Worm (Caenorhabditis elegans): ENCODE measurements around the gene cyp-33C3.

DNA sequence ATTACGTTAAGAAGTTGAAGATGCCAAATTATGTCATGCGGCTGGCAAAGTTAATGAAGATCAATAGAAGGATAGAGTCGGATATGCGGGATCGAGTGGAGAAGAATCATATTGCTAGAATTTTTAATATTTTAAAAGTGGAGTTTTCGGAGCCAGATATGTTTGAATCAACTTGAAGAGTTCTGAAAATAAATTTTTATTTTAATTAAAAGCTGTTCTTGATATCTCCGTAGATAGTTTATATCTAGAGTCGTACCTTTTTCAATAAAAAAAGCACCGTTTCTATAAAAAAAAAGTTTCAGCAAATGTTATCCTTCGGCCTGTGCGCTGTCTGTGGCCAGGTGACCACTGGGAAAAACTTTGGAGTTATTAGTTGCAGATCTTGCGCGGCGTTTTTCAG, 9.4 kb upstream of the cyp-33C3 start, which contains the start of gene nhr-96:
- TF ChIP-seq med-1 (GFP tag; optimal IDR thresholded peaks at IDR 0.05; ENCODE audit: insufficient read depth) (no peak), T22C8.4 (GFP tag; IDR thresholded peaks at IDR 0.05) (no peak), flt-1 (GFP tag; IDR thresholded peaks at IDR 0.05) (no peak), ref-1 (GFP tag; conservative IDR thresholded peaks at IDR 0.05) (no peak), ztf-29 (GFP tag; IDR thresholded peaks at IDR 0.05) (no peak), cog-1 (tag; optimal IDR thresholded peaks at IDR 0.05) (no peak)

Measured in whole organism, midembryonic.